Fruit fly (Drosophila melanogaster): ENCODE data around the gene CG11696.

The CG11696 gene

DNA sequence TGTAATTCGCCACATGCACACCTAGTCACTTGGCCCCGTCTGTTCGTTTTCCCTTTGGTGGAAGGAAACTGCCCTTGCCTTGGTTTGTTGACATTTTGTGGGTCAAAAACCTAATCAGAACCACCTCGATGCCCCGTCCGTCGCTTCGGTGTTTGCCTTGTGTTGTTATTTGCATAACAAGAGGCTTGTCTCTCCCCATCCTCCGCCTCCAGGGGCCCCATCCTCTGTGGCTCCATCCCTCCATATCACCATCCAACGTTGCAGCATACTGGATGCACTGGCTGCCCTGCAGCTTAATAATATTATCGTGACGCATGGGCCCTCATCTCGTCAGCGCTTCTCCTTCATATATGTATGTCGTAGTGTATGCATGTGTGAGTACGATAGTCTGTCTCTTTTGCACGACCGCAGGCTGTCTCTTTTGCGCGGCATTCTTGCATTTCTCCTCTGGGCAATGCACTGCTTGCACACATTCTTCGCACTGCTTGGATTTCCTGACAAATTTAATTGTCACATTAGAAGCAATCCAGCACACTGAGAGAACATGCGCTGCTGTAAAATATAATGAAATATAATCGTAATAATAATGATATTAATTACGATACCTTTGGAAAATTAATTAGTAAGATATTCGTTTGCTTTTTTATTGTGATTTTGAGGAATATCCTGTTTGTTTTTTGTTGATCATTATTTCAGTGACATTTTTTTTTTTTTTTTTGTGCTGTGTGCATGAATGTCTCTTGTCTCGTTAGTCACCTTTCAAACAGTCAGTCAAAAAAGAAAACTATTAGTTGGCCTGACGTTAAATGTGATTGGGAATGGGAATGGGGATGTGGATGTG, 29.2 kb upstream of the CG11696 start (continued):
- no peak for TF ChIP-seq Sox100B (GFP tag; optimal IDR thresholded peaks at IDR 0.05)
- TF ChIP-seq zf30C (GFP tag; optimal IDR thresholded peaks at IDR 0.05): peak; percentile 11
- TF ChIP-seq ham (GFP tag; IDR thresholded peaks at IDR 0.05): no peak
- TF ChIP-seq unpg (GFP tag; optimal IDR thresholded peaks at IDR 0.05): peak; percentile 23
- TF ChIP-seq CG10209 (GFP tag; optimal IDR thresholded peaks at IDR 0.05): no peak
- TF ChIP-seq sens (GFP tag): peak; percentile 68
- no peak for TF ChIP-seq CG3995 (GFP tag; optimal IDR thresholded peaks at IDR 0.05)
- TF ChIP-seq CG33213 (GFP tag; optimal IDR thresholded peaks at IDR 0.05): no peak
- TF ChIP-seq CG8290 (GFP tag; optimal IDR thresholded peaks at IDR 0.05): no peak
- TF ChIP-seq CG8290 (tag; optimal IDR thresholded peaks at IDR 0.05): peak in 1 of 2 experiments; percentile 71
- no peak for TF ChIP-seq Dp (GFP tag; optimal IDR thresholded peaks at IDR 0.05)
- TF ChIP-seq gcm (GFP tag; optimal IDR thresholded peaks at IDR 0.05): peak; percentile 35
- peak; percentile 63 for TF ChIP-seq CG18262 (tag; optimal IDR thresholded peaks at IDR 0.05)
- no peak for TF ChIP-seq sqz (GFP tag; optimal IDR thresholded peaks at IDR 0.05)
- TF ChIP-seq CG14441 (GFP tag; IDR thresholded peaks at IDR 0.05): no peak
- no peak for TF ChIP-seq peb (GFP tag; IDR thresholded peaks at IDR 0.05)
- TF ChIP-seq CG1832 (GFP tag; optimal IDR thresholded peaks at IDR 0.05): peak; percentile 45
- TF ChIP-seq CG14710 (tag; optimal IDR thresholded peaks at IDR 0.05): peak; percentile 49
- no peak for TF ChIP-seq CG1603 (tag; optimal IDR thresholded peaks at IDR 0.05)
- no peak for TF ChIP-seq Ets97D (GFP tag; optimal IDR thresholded peaks at IDR 0.05)
- TF ChIP-seq prd (optimal IDR thresholded peaks at IDR 0.05): no peak
- peak; percentile 24; the same call in 1 of the 3 replicates for TF ChIP-seq prd (GFP tag; IDR thresholded peaks at IDR 0.05)
- no peak for TF ChIP-seq trh (GFP tag; optimal IDR thresholded peaks at IDR 0.05)
- no peak for TF ChIP-seq NfI (GFP tag; optimal IDR thresholded peaks at IDR 0.05)
- TF ChIP-seq nom (GFP tag; optimal IDR thresholded peaks at IDR 0.05): peak; percentile 35
- no peak for TF ChIP-seq bowl (GFP tag; IDR thresholded peaks at IDR 0.05)
- TF ChIP-seq Med (GFP tag): peak; percentile 39
- TF ChIP-seq CG11504 (tag; optimal IDR thresholded peaks at IDR 0.05): peak; percentile 27
- no peak for TF ChIP-seq Ada2b (GFP tag; IDR thresholded peaks at IDR 0.05)
- no peak for TF ChIP-seq sim (GFP tag; IDR thresholded peaks at IDR 0.05)
- no peak for TF ChIP-seq corto (GFP tag; optimal IDR thresholded peaks at IDR 0.05)
- no peak for TF ChIP-seq CG12236 (GFP tag; optimal IDR thresholded peaks at IDR 0.05)
- no peak for TF ChIP-seq CG4820 (GFP tag; optimal IDR thresholded peaks at IDR 0.05)
- TF ChIP-seq sima (GFP tag; optimal IDR thresholded peaks at IDR 0.05): no peak
- TF ChIP-seq CG2678 (tag; optimal IDR thresholded peaks at IDR 0.05): no peak
- no peak for TF ChIP-seq CG15011 (GFP tag; optimal IDR thresholded peaks at IDR 0.05)
- no peak for TF ChIP-seq lov (optimal IDR thresholded peaks at IDR 0.05)
- TF ChIP-seq lov (GFP tag; IDR thresholded peaks at IDR 0.05): no peak
- TF ChIP-seq CG17328 (GFP tag; IDR thresholded peaks at IDR 0.05): 0 out of 2 replicates have a peak, but pooled peaks have one; percentile 6
- TF ChIP-seq CG9727 (GFP tag; optimal IDR thresholded peaks at IDR 0.05): peak; percentile 25
- no peak for TF ChIP-seq psq (GFP tag; optimal IDR thresholded peaks at IDR 0.05)
- no peak for TF ChIP-seq CG18011 (GFP tag; optimal IDR thresholded peaks at IDR 0.05)
- TF ChIP-seq dmrt11E (tag; optimal IDR thresholded peaks at IDR 0.05): peak; percentile 66
- peak; percentile 5 for TF ChIP-seq CG30403 (GFP tag; optimal IDR thresholded peaks at IDR 0.05)
- TF ChIP-seq CG3281 (GFP tag; optimal IDR thresholded peaks at IDR 0.05): no peak
- no peak for TF ChIP-seq Deaf1 (tag; optimal IDR thresholded peaks at IDR 0.05)
- no peak for TF ChIP-seq HHEX (GFP tag; optimal IDR thresholded peaks at IDR 0.05)
- TF ChIP-seq E2f1 (GFP tag; IDR thresholded peaks at IDR 0.05): no peak
- TF ChIP-seq MTF-1 (GFP tag; optimal IDR thresholded peaks at IDR 0.05; ENCODE audit: borderline replicate concordance): no peak
- peak; percentile 41; the same call in 1 of the 2 replicates for TF ChIP-seq crol (GFP tag; IDR thresholded peaks at IDR 0.05)

Data from whole organism, embryonic.